Worm (Caenorhabditis elegans): ENCODE data around the gene F02D10.2.

DNA sequence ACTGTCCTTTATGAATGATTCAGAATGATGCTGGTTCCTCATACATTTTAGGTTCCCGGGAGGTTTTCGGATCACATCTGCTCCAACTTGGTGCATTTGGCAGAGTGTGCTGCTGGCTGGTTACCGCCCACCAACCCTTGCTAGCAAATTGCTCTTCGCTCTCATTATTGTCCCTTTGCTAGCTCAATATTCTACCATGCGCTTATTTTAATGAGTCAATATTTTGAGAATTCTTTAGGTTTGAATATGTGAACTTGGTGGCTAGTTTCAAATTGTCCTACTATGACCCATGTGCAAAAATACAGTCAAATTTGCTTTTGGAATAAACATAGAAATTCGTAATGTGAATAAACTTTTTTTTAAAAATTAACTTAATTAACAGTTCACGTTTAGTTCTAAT is 28.6 kb downstream of the F02D10.2 start:
- TF ChIP-seq elt-1 (tag; optimal IDR thresholded peaks at IDR 0.05) (no peak), mab-5 (tag; optimal IDR thresholded peaks at IDR 0.05) (no peak), blmp-1 (tag; optimal IDR thresholded peaks at IDR 0.05; ENCODE audit: insufficient read depth) (no peak), nhr-12 (tag; optimal IDR thresholded peaks at IDR 0.05) (no peak), ama-1 (optimal IDR thresholded peaks at IDR 0.05) (no peak), F13H6.1 (tag; optimal IDR thresholded peaks at IDR 0.05) (no peak), ceh-82 (tag; optimal IDR thresholded peaks at IDR 0.05) (no peak), unc-39 (tag; optimal IDR thresholded peaks at IDR 0.05) (no peak), dmd-4 (tag; optimal IDR thresholded peaks at IDR 0.05) (no peak)

Data from whole organism, L2 larva.